Fruit fly (Drosophila melanogaster): ENCODE measurements around the gene CG14115.

CG14115 gene

dm6 chr3L:13041292-13042067, 19.7 kb downstream of the CG14115 start, which contains the start of gene RpS4 (continued):
- TF ChIP-seq CG4360 (GFP tag; IDR thresholded peaks at IDR 0.05) (peak; percentile 56), Hmx (GFP tag; optimal IDR thresholded peaks at IDR 0.05) (no peak), al (GFP tag; IDR thresholded peaks at IDR 0.05) (peak; percentile 67), CG11504 (tag; optimal IDR thresholded peaks at IDR 0.05) (peak; percentile 74), CHES-1-like (GFP tag; optimal IDR thresholded peaks at IDR 0.05) (peak; percentile 86), CG5953 (GFP tag; IDR thresholded peaks at IDR 0.05) (peak; percentile 83), CG6272 (GFP tag; IDR thresholded peaks at IDR 0.05) (peak; percentile 76), CG2120 (GFP tag; optimal IDR thresholded peaks at IDR 0.05) (peak; percentile 71), CG7357 (GFP tag; IDR thresholded peaks at IDR 0.05) (no peak), CG1647 (GFP tag; optimal IDR thresholded peaks at IDR 0.05) (peak; percentile 74), CG6791 (GFP tag; IDR thresholded peaks at IDR 0.05; ENCODE audit: partially characterized antibody) (0 out of 3 replicates have a peak, but pooled peaks have one; percentile 38), Asciz (GFP tag; optimal IDR thresholded peaks at IDR 0.05) (peak; percentile 93), lola (GFP tag; optimal IDR thresholded peaks at IDR 0.05) (peak in 1 of 3 experiments; percentile 40), Ada2b (GFP tag; IDR thresholded peaks at IDR 0.05) (peak; percentile 53), schlank (tag; optimal IDR thresholded peaks at IDR 0.05) (peak; percentile 95), dimm (GFP tag; IDR thresholded peaks at IDR 0.05) (no peak), Nf-YA (GFP tag; IDR thresholded peaks at IDR 0.05) (peak; percentile 74), CG34422 (GFP tag; IDR thresholded peaks at IDR 0.05) (peak; percentile 88), ham (GFP tag; IDR thresholded peaks at IDR 0.05) (peak; percentile 54; the same call in 1 of the 2 replicates), CG7786 (GFP tag; optimal IDR thresholded peaks at IDR 0.05) (peak; percentile 72), CG15601 (tag; optimal IDR thresholded peaks at IDR 0.05) (peak; percentile 90), run (tag; optimal IDR thresholded peaks at IDR 0.05) (peak; percentile 89), usp (GFP tag; optimal IDR thresholded peaks at IDR 0.05) (no peak), CG33213 (GFP tag; optimal IDR thresholded peaks at IDR 0.05) (peak; percentile 91), CG6683 (GFP tag; optimal IDR thresholded peaks at IDR 0.05) (peak; percentile 83), B-H2 (GFP tag; optimal IDR thresholded peaks at IDR 0.05) (peak; percentile 98), CG8765 (GFP tag; IDR thresholded peaks at IDR 0.05) (peak; percentile 62; the same call in 1 of the 2 replicates), en (GFP tag; optimal IDR thresholded peaks at IDR 0.05) (peak; percentile 82), CG11247 (GFP tag; IDR thresholded peaks at IDR 0.05) (peak; percentile 87), tap (tag; optimal IDR thresholded peaks at IDR 0.05) (peak; percentile 79), CG13775 (GFP tag; optimal IDR thresholded peaks at IDR 0.05) (peak; percentile 91), D19B (GFP tag; optimal IDR thresholded peaks at IDR 0.05) (peak; percentile 72), CG14014 (GFP tag; IDR thresholded peaks at IDR 0.05) (peak; percentile 89), Camta (GFP tag; optimal IDR thresholded peaks at IDR 0.05) (peak; percentile 79), corto (GFP tag; optimal IDR thresholded peaks at IDR 0.05) (no peak), Vsx1 (GFP tag; optimal IDR thresholded peaks at IDR 0.05) (peak; percentile 90), CG17568 (GFP tag; optimal IDR thresholded peaks at IDR 0.05) (peak; percentile 96), CG31365 (tag; optimal IDR thresholded peaks at IDR 0.05) (peak; percentile 89), chinmo (GFP tag; IDR thresholded peaks at IDR 0.05; ENCODE audit: partially characterized antibody) (no peak), CG6175 (GFP tag; IDR thresholded peaks at IDR 0.05) (peak; percentile 77), prd (optimal IDR thresholded peaks at IDR 0.05) (no peak), prd (GFP tag; IDR thresholded peaks at IDR 0.05) (peak; percentile 73), chm (GFP tag; IDR thresholded peaks at IDR 0.05) (peak; percentile 95), trem (tag; optimal IDR thresholded peaks at IDR 0.05) (peak; percentile 66), CG1024 (GFP tag; IDR thresholded peaks at IDR 0.05) (peak; percentile 82), vnd (GFP tag; IDR thresholded peaks at IDR 0.05; ENCODE audit: partially characterized antibody) (no peak), Myb (GFP tag; optimal IDR thresholded peaks at IDR 0.05) (peak; percentile 60), bigmax (GFP tag; optimal IDR thresholded peaks at IDR 0.05) (peak; percentile 87), CG13624 (GFP tag; optimal IDR thresholded peaks at IDR 0.05) (peak; percentile 84), Gug (GFP tag; IDR thresholded peaks at IDR 0.05) (peak; percentile 89)
